Fruit fly (Drosophila melanogaster) whole organism: ENCODE results near the gene papi.

ENCODE experiments used
- CG8478 ChIP-seq: fragments of >200 bp; optimal IDR thresholded peaks from 2 replicates; lab custom pipeline; 2018; ENCODE audit warnings: inconsistent platforms
- Dll ChIP-seq: fragments of >200 bp; optimal IDR thresholded peaks from 2 replicates; lab custom pipeline; 2017
- EcR ChIP-seq, 2 experiments: fragments of >200 bp; optimal IDR thresholded peaks; 2 replicates each; lab custom pipeline; 2017; ENCODE audit warnings: missing biosample characterization in 2 of 2, missing genetic modification characterization in 2 of 2, missing genetic modification reagents in 2 of 2
- pan ChIP-seq: fragments of >200 bp; optimal IDR thresholded peaks from 2 replicates; lab custom pipeline; 2017
- psq ChIP-seq: fragments of >200 bp; optimal IDR thresholded peaks from 2 replicates; lab custom pipeline; 2017
- usp ChIP-seq: fragments of >200 bp; optimal IDR thresholded peaks from 2 replicates; lab custom pipeline; 2017; ENCODE audit warnings: missing biosample characterization, missing genetic modification characterization, mixed read lengths

The papi gene

dm6 chr2L:2220573-2221332, at the start of gene papi:
papi (plus strand) TSS chr2L:2220748.
- TF ChIP-seq Dll (lab: Kevin White, UChicago), result no peak
- TF ChIP-seq pan (lab: Kevin White, UChicago), result no peak
- TF ChIP-seq psq (lab: Kevin White, UChicago), result no peak
- no peak for TF ChIP-seq EcR (GFP tag; optimal IDR thresholded peaks at IDR 0.05; lab: Kevin White, UChicago)
- TF ChIP-seq usp (GFP tag; lab: Kevin White, UChicago), result no peak
- no peak for TF ChIP-seq CG8478 (lab: Kevin White, UChicago)

- TF ChIP-seq EcR (GFP tag; optimal IDR thresholded peaks at IDR 0.05; lab: Kevin White, UChicago) (no peak), Dll (lab: Kevin White, UChicago) (no peak), pan (lab: Kevin White, UChicago) (no peak), usp (GFP tag; lab: Kevin White, UChicago) (no peak), psq (lab: Kevin White, UChicago) (no peak), CG8478 (lab: Kevin White, UChicago) (no peak)
Measured at dm6 chr2L:2171366-2172078, 49.0 kb upstream of the papi start.

dm6 chr2L:2172460-2173121, 48.0 kb upstream of the papi start:
- TF ChIP-seq psq (lab: Kevin White, UChicago), result no peak
- TF ChIP-seq usp (GFP tag; lab: Kevin White, UChicago), result no peak
- no peak for TF ChIP-seq EcR (GFP tag; optimal IDR thresholded peaks at IDR 0.05; lab: Kevin White, UChicago)
- TF ChIP-seq CG8478 (lab: Kevin White, UChicago), result no peak
- no peak for TF ChIP-seq pan (lab: Kevin White, UChicago)
- TF ChIP-seq Dll (lab: Kevin White, UChicago), result no peak

- TF ChIP-seq CG8478 (lab: Kevin White, UChicago), result no peak
- no peak for TF ChIP-seq psq (lab: Kevin White, UChicago)
- TF ChIP-seq Dll (lab: Kevin White, UChicago), result no peak
- no peak for TF ChIP-seq EcR (GFP tag; optimal IDR thresholded peaks at IDR 0.05; lab: Kevin White, UChicago)
- no peak for TF ChIP-seq usp (GFP tag; lab: Kevin White, UChicago)
- no peak for TF ChIP-seq pan (lab: Kevin White, UChicago)
Measured at dm6 chr2L:2173191-2173590, 47.4 kb upstream of the papi start.

DNA sequence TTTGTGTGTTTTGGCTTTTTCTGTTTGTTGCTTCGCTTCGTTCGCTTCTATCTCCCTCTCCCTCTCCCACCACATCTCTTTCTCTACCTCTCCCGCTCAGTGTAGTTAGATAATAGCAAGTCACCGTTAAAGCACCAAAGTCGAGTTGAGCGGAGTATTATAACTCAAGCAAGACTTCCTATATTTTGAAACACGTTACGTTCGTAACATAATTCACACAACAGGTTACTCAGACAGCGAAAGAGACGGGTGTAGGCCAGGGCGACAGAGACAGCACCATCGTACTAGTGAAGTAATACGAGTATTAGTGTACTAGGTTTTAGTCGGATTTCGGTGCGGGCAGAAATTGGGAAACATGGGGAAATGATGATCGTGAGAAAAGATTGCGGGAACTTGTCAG, 46.9 kb upstream of the papi start:
- no peak for TF ChIP-seq usp (GFP tag; lab: Kevin White, UChicago)
- TF ChIP-seq psq (lab: Kevin White, UChicago), result no peak
- TF ChIP-seq pan (lab: Kevin White, UChicago), result no peak
- no peak for TF ChIP-seq CG8478 (lab: Kevin White, UChicago)
- no peak for TF ChIP-seq Dll (lab: Kevin White, UChicago)
- TF ChIP-seq EcR (GFP tag; optimal IDR thresholded peaks at IDR 0.05; lab: Kevin White, UChicago), result no peak

DNA sequence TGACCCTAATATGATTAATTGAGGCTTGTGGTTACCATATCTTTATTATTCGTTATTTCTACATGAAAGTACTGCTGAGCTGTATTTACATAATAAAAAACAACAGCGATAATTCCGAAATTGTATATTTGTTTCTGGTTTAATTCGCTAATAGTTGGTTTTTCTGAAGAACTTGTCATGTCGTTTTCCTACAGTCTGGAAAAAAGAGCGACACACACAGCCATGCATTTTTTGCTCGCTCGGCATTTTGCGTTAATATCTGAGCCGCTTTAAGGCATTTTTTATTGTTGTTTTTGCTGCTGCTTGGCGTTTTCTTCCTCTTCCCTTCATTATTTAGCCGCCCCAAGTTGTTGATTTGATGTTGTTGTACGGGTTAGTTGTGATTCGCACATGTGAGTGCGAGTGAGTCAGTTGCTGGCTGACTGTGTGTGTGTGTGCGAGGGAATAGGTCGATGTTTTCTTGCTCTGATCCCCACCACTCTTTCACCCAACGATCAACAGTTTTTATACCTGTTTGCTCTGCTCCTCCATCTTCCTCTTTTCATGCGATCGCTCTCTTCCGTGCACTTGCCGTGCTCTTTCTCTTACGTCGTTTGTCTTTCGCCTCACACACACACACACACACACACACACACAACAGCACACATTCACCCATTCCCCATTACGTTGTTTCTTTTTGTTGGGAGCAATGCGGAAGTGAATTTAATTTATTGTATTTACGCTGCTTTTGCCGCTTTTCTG, 45.3 kb upstream of the papi start:
- no peak for TF ChIP-seq usp (GFP tag; lab: Kevin White, UChicago)
- peak; percentile 24 for TF ChIP-seq CG8478 (lab: Kevin White, UChicago)
- TF ChIP-seq EcR (GFP tag; optimal IDR thresholded peaks at IDR 0.05; lab: Kevin White, UChicago), result peak; percentile 56 to 73

DNA sequence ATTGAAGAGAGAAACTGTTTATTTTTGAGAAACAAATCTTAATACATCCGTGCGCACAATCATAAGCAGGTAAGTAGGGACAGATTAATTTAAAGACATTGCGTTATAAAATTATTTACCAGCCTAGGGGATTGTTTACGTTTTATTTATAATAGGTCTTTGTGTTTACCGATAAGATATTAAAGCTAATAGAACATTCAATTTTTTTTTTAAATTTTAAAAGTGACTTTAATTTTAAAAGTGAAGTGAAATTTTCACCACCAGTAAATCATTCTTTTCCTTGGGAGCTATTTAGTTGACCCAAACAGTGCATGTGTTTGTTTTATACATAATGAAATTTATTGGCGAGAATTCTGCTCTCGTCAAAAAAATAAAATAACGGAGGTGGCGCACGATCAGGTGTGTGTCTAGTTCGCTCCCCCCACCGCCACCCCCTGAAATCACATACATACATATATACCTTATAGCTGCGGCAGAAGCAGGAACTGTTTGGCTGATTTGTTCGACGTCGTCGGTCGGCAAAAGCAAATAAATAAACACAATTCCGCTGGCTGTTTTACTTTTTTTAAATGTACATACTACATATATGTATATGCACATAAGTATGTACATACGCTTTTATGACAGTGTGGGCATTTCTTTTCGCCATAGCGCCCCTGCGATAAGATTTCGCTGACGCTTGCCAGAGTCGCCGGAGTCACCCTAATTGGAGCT, 44.5 kb upstream of the papi start:
- TF ChIP-seq EcR (GFP tag; optimal IDR thresholded peaks at IDR 0.05; lab: Kevin White, UChicago) (no peak), pan (lab: Kevin White, UChicago) (no peak), Dll (lab: Kevin White, UChicago) (no peak), CG8478 (lab: Kevin White, UChicago) (no peak), usp (GFP tag; lab: Kevin White, UChicago) (no peak), psq (lab: Kevin White, UChicago) (no peak)

- TF ChIP-seq pan (lab: Kevin White, UChicago) (no peak), EcR (GFP tag; optimal IDR thresholded peaks at IDR 0.05; lab: Kevin White, UChicago) (no peak), usp (GFP tag; lab: Kevin White, UChicago) (no peak), psq (lab: Kevin White, UChicago) (no peak), Dll (lab: Kevin White, UChicago) (no peak), CG8478 (lab: Kevin White, UChicago) (no peak)
Measured at dm6 chr2L:2177312-2177968, 43.1 kb upstream of the papi start.

DNA sequence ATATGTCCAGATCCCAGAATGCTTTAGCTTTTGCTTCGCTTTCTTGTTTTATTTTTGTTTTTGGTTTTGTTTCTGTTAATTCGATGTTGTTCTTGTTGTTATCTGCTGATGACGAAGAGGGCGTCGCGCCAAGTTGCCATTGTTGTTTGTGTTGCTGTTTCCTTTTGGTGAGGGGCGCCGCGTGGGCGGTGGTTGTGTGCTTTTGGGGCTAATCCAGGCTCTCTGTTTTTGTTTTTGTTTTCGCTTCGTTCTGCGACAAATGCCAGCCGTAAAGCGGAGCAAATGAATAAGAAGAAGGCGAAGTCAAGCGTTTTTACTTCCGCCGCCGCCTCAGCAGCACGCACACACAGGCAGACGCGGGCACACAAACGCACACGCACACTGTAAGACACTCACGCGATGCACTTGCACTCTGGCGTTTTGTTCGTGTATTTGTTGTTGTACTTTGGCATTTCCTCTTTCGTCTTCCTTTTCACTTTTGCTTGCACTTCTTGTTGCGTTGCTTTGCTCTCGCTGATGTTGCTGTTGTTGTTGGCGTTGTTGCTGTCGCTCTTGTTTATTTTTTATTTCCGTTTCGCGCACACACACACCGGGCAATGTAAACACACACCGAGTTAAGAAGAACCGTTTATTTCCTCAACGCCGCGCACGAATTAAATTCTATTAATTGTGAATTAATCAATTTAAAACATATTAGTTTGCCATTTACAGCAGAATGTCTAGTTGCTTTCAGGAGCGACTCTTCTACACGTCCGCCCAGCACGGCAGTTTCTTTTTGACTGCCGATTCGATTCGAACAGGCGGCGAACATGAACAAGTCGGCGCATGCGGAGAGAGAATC, 42.4 kb upstream of the papi start, which contains the start of gene aop:
aop (minus strand) TSS at position 786 of the 841 bp plus-strand sequence.
- TF ChIP-seq CG8478 (lab: Kevin White, UChicago) (no peak), usp (GFP tag; lab: Kevin White, UChicago) (no peak), pan (lab: Kevin White, UChicago) (no peak), EcR (GFP tag; optimal IDR thresholded peaks at IDR 0.05; lab: Kevin White, UChicago) (no peak), psq (lab: Kevin White, UChicago) (no peak), Dll (lab: Kevin White, UChicago) (no peak)
